Worm (Caenorhabditis elegans) whole organism, L2 larva: ENCODE data around the gene zmp-1.

Experiments used
- R02D3.7 ChIP-seq: fragments of 150-350 bp; optimal IDR thresholded peaks from 2 replicates; lab custom pipeline; 2014; ENCODE audit warnings: missing biosample characterization, missing genetic modification characterization
- ama-1 ChIP-seq: fragments of 150-350 bp; optimal IDR thresholded peaks from 2 replicates; lab custom pipeline; 2018; ENCODE audit warnings: inconsistent platforms
- ceh-82 ChIP-seq: fragments of 150-350 bp; optimal IDR thresholded peaks from 2 replicates; lab custom pipeline; 2014; ENCODE audit warnings: missing biosample characterization, missing genetic modification characterization
- lin-13 ChIP-seq: fragments of 150-350 bp; optimal IDR thresholded peaks from 2 replicates; lab custom pipeline; 2014; ENCODE audit warnings: missing biosample characterization, missing genetic modification reagents, missing genetic modification characterization
- nhr-11 ChIP-seq: fragments of 150-350 bp; optimal IDR thresholded peaks from 2 replicates; lab custom pipeline; 2014; ENCODE audit warnings: missing biosample characterization, missing genetic modification characterization
- nhr-12 ChIP-seq: fragments of 150-350 bp; optimal IDR thresholded peaks from 2 replicates; lab custom pipeline; 2014; ENCODE audit warnings: missing biosample characterization, missing genetic modification characterization
- nhr-25 ChIP-seq: fragments of 150-350 bp; sonication (generic microtip); optimal IDR thresholded peaks from 3 replicates; lab custom pipeline; 2014; ENCODE audit warnings: missing biosample characterization, missing genetic modification characterization
- nhr-6 ChIP-seq: fragments of 150-350 bp; optimal IDR thresholded peaks from 2 replicates; lab custom pipeline; 2014; ENCODE audit warnings: missing biosample characterization, missing genetic modification characterization
- nhr-77 ChIP-seq: fragments of 150-350 bp; optimal IDR thresholded peaks from 2 replicates; lab custom pipeline; 2014; ENCODE audit warnings: missing biosample characterization, missing genetic modification characterization
- snpc-4 ChIP-seq: fragments of 150-350 bp; optimal IDR thresholded peaks from 2 replicates; lab custom pipeline; 2014; ENCODE audit warnings: missing biosample characterization, missing genetic modification characterization
- ztf-4 ChIP-seq: fragments of 150-350 bp; optimal IDR thresholded peaks from 2 replicates; lab custom pipeline; 2014; ENCODE audit warnings: missing biosample characterization, missing genetic modification characterization

DNA sequence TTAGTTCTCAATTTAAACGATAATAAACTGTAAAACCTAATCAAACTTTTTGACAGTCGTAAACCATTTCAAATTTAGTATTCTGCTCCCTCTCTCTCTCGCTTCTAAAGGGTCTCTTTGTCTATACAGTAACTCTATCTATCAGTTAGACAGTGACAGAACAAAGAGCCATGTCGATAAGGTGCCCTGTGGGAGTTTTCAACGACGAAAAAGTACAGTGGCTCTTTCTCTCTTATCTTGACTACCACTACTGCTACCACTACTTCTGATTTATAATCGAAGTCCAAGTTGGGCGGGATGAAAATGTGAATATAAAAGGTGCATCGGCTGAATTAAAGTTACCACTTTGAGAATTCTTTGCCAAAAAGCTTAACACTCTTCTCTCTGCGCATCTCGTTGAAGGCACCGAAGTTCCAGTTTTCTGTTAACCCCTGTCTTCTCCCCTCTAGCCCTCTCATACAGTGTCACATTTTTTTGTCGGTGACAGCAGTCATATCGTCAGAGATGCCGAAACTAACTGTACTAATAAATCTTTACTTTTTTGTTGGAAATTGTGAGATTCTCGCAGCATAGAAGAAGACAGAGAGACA is 18.1 kb upstream of the zmp-1 start:
- no peak for TF ChIP-seq R02D3.7 (tag; lab: Kevin White, UChicago)
- TF ChIP-seq nhr-12 (tag; lab: Kevin White, UChicago): no peak
- TF ChIP-seq nhr-77 (tag; lab: Kevin White, UChicago): no peak
- TF ChIP-seq ceh-82 (tag; lab: Kevin White, UChicago): no peak
- TF ChIP-seq ama-1 (lab: Kevin White, UChicago): no peak
- TF ChIP-seq snpc-4 (tag; lab: Kevin White, UChicago): no peak
- TF ChIP-seq nhr-6 (tag; lab: Kevin White, UChicago): no peak
- TF ChIP-seq lin-13: no peak
- TF ChIP-seq ztf-4 (tag; lab: Kevin White, UChicago): no peak
- TF ChIP-seq nhr-11 (tag; lab: Kevin White, UChicago): no peak
- TF ChIP-seq nhr-25: no peak
